Fruit fly (Drosophila melanogaster): ENCODE data around the gene aay.

aay gene

DNA sequence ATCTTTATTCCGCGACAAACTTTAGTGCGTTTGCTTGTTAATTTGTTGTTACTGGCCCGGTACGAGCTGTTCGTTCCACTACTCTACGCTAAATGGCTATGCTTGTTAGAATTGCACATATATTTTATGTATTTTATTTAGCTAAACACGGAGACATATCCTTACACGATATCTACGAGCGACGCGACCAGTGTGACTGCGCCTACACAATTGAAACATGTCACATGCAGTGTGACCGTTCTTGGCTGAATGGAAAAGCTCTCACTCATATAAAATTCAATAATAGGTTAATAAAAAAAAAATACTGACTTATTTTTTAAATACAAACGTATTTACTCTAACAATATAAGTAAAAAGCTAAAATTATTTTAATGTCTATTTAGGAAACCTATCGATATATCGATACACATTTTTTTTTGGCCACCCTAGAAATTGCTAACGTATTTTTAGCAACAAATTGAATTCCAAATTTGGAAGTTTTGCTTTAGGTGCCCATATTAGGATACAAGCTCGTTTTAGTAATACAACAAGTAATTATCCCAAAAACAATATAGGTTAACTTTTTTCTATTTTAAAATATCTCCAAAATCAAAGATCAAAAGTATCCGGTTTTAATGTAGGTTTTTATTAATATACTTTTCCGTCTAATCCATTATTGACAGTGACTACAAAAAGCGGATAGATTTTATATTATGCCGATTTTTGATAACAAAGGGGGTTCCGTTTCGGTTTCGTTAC, 23.9 kb upstream of the aay start, which contains the start of gene CG4080 (continued):
- TF ChIP-seq CG8359 (GFP tag; optimal IDR thresholded peaks at IDR 0.05; ENCODE audit: borderline replicate concordance) (no peak), CG10274 (GFP tag; optimal IDR thresholded peaks at IDR 0.05) (no peak), CG1832 (GFP tag; optimal IDR thresholded peaks at IDR 0.05) (no peak), CG10543 (GFP tag; optimal IDR thresholded peaks at IDR 0.05) (peak; percentile 33), ssp (GFP tag; IDR thresholded peaks at IDR 0.05) (no peak), gce (GFP tag; IDR thresholded peaks at IDR 0.05) (0 out of 3 replicates have a peak, but pooled peaks have one; percentile 5), Dek (tag; optimal IDR thresholded peaks at IDR 0.05) (peak; percentile 17), CG11696 (GFP tag; IDR thresholded peaks at IDR 0.05) (no peak), Dad (GFP tag; optimal IDR thresholded peaks at IDR 0.05) (no peak), CG6175 (GFP tag; IDR thresholded peaks at IDR 0.05) (no peak), CG30431 (GFP tag; optimal IDR thresholded peaks at IDR 0.05) (no peak), pum (GFP tag; optimal IDR thresholded peaks at IDR 0.05) (no peak), CG6813 (GFP tag; optimal IDR thresholded peaks at IDR 0.05) (no peak), fd3F (GFP tag; optimal IDR thresholded peaks at IDR 0.05) (no peak), CG4424 (GFP tag; optimal IDR thresholded peaks at IDR 0.05) (peak; percentile 8), exex (tag; optimal IDR thresholded peaks at IDR 0.05) (peak; percentile 1), Ptx1 (GFP tag; IDR thresholded peaks at IDR 0.05) (no peak), HHEX (GFP tag; optimal IDR thresholded peaks at IDR 0.05) (no peak), otp (GFP tag; IDR thresholded peaks at IDR 0.05) (peak; percentile 27; the same call in 1 of the 3 replicates), CG13894 (tag; optimal IDR thresholded peaks at IDR 0.05) (peak; percentile 1), abd-A (tag; optimal IDR thresholded peaks at IDR 0.05) (peak; percentile 3), gsb-n (tag; optimal IDR thresholded peaks at IDR 0.05) (peak; percentile 40), CG8944 (GFP tag; optimal IDR thresholded peaks at IDR 0.05) (no peak), CG2120 (GFP tag; optimal IDR thresholded peaks at IDR 0.05) (peak; percentile 56), fu2 (GFP tag; optimal IDR thresholded peaks at IDR 0.05) (no peak), CG6654 (GFP tag; optimal IDR thresholded peaks at IDR 0.05) (no peak), CG7987 (GFP tag; optimal IDR thresholded peaks at IDR 0.05) (peak; percentile 25), yki (optimal IDR thresholded peaks at IDR 0.05) (no peak), Spps (tag; optimal IDR thresholded peaks at IDR 0.05) (no peak), mirr (GFP tag; optimal IDR thresholded peaks at IDR 0.05) (no peak), ind (GFP tag; optimal IDR thresholded peaks at IDR 0.05) (no peak), wor (GFP tag; IDR thresholded peaks at IDR 0.05) (no peak), B-H1 (GFP tag; IDR thresholded peaks at IDR 0.05) (no peak), corto (GFP tag; optimal IDR thresholded peaks at IDR 0.05) (peak; percentile 32), sens (GFP tag) (peak; percentile 88), CG10321 (GFP tag; IDR thresholded peaks at IDR 0.05) (no peak), cwo (GFP tag; optimal IDR thresholded peaks at IDR 0.05) (no peak), Lpt (GFP tag; optimal IDR thresholded peaks at IDR 0.05) (no peak), CG6683 (GFP tag; optimal IDR thresholded peaks at IDR 0.05) (no peak), CG15514 (GFP tag; optimal IDR thresholded peaks at IDR 0.05) (peak; percentile 67), CG10462 (GFP tag; optimal IDR thresholded peaks at IDR 0.05) (no peak), hbn (GFP tag; IDR thresholded peaks at IDR 0.05; ENCODE audit: partially characterized antibody) (peak; percentile 75), HLH54F (GFP tag; optimal IDR thresholded peaks at IDR 0.05) (no peak), hb (GFP tag; IDR thresholded peaks at IDR 0.05; ENCODE audit: partially characterized antibody) (peak; percentile 24; the same call in 1 of the 3 replicates), Six4 (GFP tag; optimal IDR thresholded peaks at IDR 0.05) (no peak), CG9817 (tag; optimal IDR thresholded peaks at IDR 0.05) (no peak), CG14710 (tag; optimal IDR thresholded peaks at IDR 0.05) (peak; percentile 80), Mes4 (GFP tag; optimal IDR thresholded peaks at IDR 0.05) (peak; percentile 19), lmd (GFP tag; IDR thresholded peaks at IDR 0.05) (no peak), Chrac-16 (GFP tag; optimal IDR thresholded peaks at IDR 0.05) (no peak)

All from whole organism, embryonic.